Worm (Caenorhabditis elegans): ENCODE measurements around the gene bcmo-1.

bcmo-1 gene

DNA sequence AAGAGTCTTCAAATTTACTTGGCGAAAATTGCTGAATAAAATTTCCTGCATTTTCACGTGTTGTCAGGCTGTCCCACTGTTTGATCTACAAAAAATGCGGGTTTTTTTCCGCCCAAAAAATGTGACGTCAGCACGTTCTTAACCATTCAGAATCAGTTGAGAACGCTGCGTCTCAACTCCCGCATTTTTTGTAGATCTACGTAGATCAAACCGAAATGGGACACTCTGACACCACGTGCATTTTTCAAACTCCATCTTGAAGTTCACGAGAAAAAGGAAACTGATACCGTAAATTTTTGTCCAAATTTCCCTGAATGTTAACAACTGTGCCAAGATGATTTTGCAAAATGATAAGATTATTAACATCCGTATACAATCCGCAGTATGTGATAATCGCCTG lies 17.2 kb upstream of the bcmo-1 start:
- TF ChIP-seq mab-9 (GFP tag; IDR thresholded peaks at IDR 0.05) (no peak), ztf-11 (tag; optimal IDR thresholded peaks at IDR 0.05) (no peak), aha-1 (tag; optimal IDR thresholded peaks at IDR 0.05) (no peak), unc-62 (GFP tag; optimal IDR thresholded peaks at IDR 0.05) (no peak), ceh-63 (GFP tag; optimal IDR thresholded peaks at IDR 0.05) (no peak), zag-1 (tag; optimal IDR thresholded peaks at IDR 0.05) (no peak), pax-3 (tag; optimal IDR thresholded peaks at IDR 0.05) (no peak), fkh-4 (tag; optimal IDR thresholded peaks at IDR 0.05; ENCODE audit: borderline replicate concordance) (no peak), ces-1 (GFP tag; optimal IDR thresholded peaks at IDR 0.05) (no peak), alr-1 (tag; optimal IDR thresholded peaks at IDR 0.05; ENCODE audit: borderline replicate concordance) (no peak), vab-15 (tag; optimal IDR thresholded peaks at IDR 0.05) (no peak)

DNA sequence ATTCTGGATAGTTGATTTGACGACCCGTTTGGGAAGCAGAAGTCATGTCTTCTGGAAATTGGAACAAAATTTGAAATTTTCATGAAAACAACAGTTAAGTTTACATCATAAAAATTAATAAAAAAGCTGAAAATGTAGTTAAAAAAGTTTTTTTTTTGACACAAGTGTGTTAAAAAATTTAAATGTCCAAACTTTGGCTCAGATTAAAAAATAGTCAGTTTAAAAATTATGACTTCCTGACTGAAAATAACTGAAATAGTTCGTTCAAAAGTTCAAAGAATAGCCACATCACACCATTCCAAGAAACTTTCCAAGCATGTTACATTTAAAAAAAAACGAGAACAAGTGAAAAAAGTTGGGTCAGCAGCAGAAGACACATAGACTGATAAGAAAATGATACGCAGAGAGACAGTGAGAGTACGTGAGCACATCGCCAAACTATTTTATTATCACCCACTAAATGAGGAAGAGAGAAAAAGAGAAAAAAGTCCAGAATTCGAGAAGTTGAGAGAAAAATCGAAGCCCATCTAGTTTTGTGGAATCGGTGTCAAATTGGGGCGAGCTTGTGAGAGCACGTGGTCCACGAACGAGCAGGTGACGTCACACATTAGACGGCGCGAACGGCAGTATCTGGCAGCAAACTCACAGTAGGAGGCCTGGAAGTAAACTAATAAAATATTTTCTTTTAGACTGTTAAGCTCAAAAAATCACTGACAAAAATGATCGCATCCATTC lies 13.9 kb upstream of the bcmo-1 start, which contains the start of gene acl-7:
Gene acl-7 (minus strand): TSS at position 51 of the 735 bp plus-strand sequence.
- peak; percentile 42 for TF ChIP-seq elt-2 (tag; optimal IDR thresholded peaks at IDR 0.05)
- no peak for TF ChIP-seq nhr-237 (tag; optimal IDR thresholded peaks at IDR 0.05)

DNA sequence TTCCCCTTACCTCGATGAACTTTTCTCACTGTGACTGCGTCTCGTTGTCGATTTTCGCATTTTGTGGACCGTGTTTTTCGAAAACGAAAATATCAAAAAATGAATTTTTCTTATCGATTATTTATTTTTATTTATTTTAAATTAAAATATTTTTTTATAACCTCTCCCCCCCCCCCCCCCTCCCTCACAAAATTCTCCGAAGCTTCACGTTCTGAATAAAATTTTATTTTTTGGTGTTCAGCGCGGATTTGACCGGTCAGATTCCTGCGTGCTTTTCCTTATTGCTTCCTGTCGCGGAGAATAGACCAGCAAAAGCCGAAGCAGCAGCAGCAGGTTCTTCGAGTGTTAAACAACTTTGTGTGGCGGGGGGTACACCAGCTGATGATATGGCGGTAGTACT lies 12.0 kb upstream of the bcmo-1 start, which contains the start of gene Y46G5A.22:
Gene Y46G5A.22 (minus strand): TSS at position 101 of the 400 bp plus-strand sequence.
- no peak for TF ChIP-seq sptf-1 (tag; optimal IDR thresholded peaks at IDR 0.05)
- TF ChIP-seq lir-3 (tag; optimal IDR thresholded peaks at IDR 0.05; ENCODE audit: poor library complexity), result no peak
- no peak for TF ChIP-seq vab-15 (tag; optimal IDR thresholded peaks at IDR 0.05)
- TF ChIP-seq ama-1 (optimal IDR thresholded peaks at IDR 0.05), result no peak
- no peak for TF ChIP-seq nhr-12 (tag; optimal IDR thresholded peaks at IDR 0.05)
- no peak for TF ChIP-seq nhr-76 (tag; optimal IDR thresholded peaks at IDR 0.05)
- TF ChIP-seq mep-1 (tag; optimal IDR thresholded peaks at IDR 0.05), result no peak
- TF ChIP-seq unc-62 (GFP tag; optimal IDR thresholded peaks at IDR 0.05), result no peak
- TF ChIP-seq C04F5.9 (tag; optimal IDR thresholded peaks at IDR 0.05), result no peak
- no peak for TF ChIP-seq tlp-1 (tag; optimal IDR thresholded peaks at IDR 0.05)
- no peak for TF ChIP-seq dpl-1 (GFP tag; optimal IDR thresholded peaks at IDR 0.05)
- no peak for TF ChIP-seq ceh-88 (GFP tag; IDR thresholded peaks at IDR 0.05)
- no peak for TF ChIP-seq fos-1 (tag; optimal IDR thresholded peaks at IDR 0.05)
- no peak for TF ChIP-seq jun-1 (tag; optimal IDR thresholded peaks at IDR 0.05)
- TF ChIP-seq sox-4 (tag; optimal IDR thresholded peaks at IDR 0.05), result no peak
- no peak for TF ChIP-seq hpl-2 (GFP tag; optimal IDR thresholded peaks at IDR 0.05)

DNA sequence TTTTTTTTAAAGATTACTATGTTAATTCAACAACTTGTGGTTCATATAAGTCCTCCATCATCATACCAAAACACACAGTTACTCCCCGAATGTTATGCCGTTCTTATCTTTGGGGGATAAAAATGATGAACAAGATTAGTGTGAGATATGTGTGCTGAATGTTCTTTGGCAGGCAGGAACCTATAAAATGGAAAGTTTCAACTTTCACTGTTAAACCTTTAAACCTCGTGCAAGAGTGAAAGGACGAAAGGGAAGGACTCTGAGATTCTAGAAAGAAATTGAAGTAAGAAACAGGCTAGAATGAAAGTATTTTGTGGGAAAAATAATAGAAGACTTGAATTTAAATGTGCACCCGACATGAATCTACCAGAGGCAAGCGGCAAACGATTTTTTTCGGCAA lies 10.5 kb upstream of the bcmo-1 start:
- TF ChIP-seq nhr-84 (tag; optimal IDR thresholded peaks at IDR 0.05) (no peak), efl-3 (GFP tag; optimal IDR thresholded peaks at IDR 0.05) (no peak), blmp-1 (tag; optimal IDR thresholded peaks at IDR 0.05) (peak; percentile 68)

DNA sequence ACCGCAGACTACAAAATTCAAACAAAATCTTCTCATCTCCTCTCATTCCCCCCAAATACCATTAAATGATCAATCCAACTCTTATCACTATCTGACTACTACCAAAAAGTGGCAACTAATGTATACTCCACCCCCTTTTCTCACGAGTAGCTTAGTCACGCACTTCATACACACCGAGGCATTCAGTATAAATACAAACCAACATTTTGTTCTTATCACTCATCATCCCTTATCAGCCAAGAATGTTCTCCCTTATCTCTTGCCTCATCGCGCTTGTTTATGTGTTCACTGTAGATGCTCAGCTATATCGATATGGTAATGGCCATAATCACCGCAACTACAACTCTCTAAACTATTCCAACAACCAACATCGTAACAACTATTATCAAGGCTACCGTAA lies 7.0 kb upstream of the bcmo-1 start, which contains the start of gene Y46G5A.36:
Gene Y46G5A.36 (plus strand): TSS at position 243 of the 400 bp plus-strand sequence.
- no peak for TF ChIP-seq fkh-10 (GFP tag; optimal IDR thresholded peaks at IDR 0.05)
- TF ChIP-seq jun-1 (tag; optimal IDR thresholded peaks at IDR 0.05), result no peak
- TF ChIP-seq sup-37 (GFP tag; optimal IDR thresholded peaks at IDR 0.05), result no peak
- TF ChIP-seq ceh-88 (GFP tag; IDR thresholded peaks at IDR 0.05), result no peak
- TF ChIP-seq nhr-12 (tag; optimal IDR thresholded peaks at IDR 0.05), result no peak
- TF ChIP-seq lin-39 (tag; optimal IDR thresholded peaks at IDR 0.05), result no peak
- TF ChIP-seq vab-15 (tag; optimal IDR thresholded peaks at IDR 0.05), result no peak
- no peak for TF ChIP-seq lsy-2 (tag; optimal IDR thresholded peaks at IDR 0.05)
- no peak for TF ChIP-seq snu-23 (GFP tag; optimal IDR thresholded peaks at IDR 0.05)
- no peak for TF ChIP-seq grh-1 (GFP tag; IDR thresholded peaks at IDR 0.05)
- TF ChIP-seq unc-62 (GFP tag; optimal IDR thresholded peaks at IDR 0.05), result no peak
- peak; percentile 71 for TF ChIP-seq elt-2 (tag; optimal IDR thresholded peaks at IDR 0.05)
- no peak for TF ChIP-seq nhr-237 (tag; optimal IDR thresholded peaks at IDR 0.05)
- no peak for TF ChIP-seq pag-3 (tag; optimal IDR thresholded peaks at IDR 0.05; ENCODE audit: borderline replicate concordance, insufficient read depth)
- TF ChIP-seq elt-3 (tag; optimal IDR thresholded peaks at IDR 0.05), result peak in 1 of 6 experiments; percentile 15
